Fruit fly (Drosophila melanogaster) whole organism, embryonic: Measurements from ENCODE around the gene Dredd.

ENCODE experiments used
- Adf1 ChIP-seq: fragments of 200-800 bp; sonication (Bioruptor generic); IDR thresholded peaks from 2 replicates; pipeline ENCODE4 v1.3.6; 2022; ENCODE audit warnings: missing biosample characterization, missing genetic modification characterization
- Asciz ChIP-seq: fragments of 200-800 bp; sonication (Bioruptor generic); optimal IDR thresholded peaks from 2 replicates; lab custom pipeline; 2017; ENCODE audit warnings: missing biosample characterization, mild to moderate bottlenecking, missing genetic modification characterization, missing genetic modification reagents
- C15 ChIP-seq: fragments of 200-800 bp; sonication (Bioruptor generic); IDR thresholded peaks from 3 replicates; pipeline ENCODE4 v1.3.6; 2022; ENCODE audit warnings: missing biosample characterization, missing genetic modification characterization
- CG12299 ChIP-seq: fragments of 200-800 bp; sonication (Bioruptor generic); optimal IDR thresholded peaks from 2 replicates; lab custom pipeline; 2018; ENCODE audit warnings: missing biosample characterization, mild to moderate bottlenecking, missing genetic modification characterization
- CG13296 ChIP-seq: fragments of 200-800 bp; sonication (Bioruptor generic); optimal IDR thresholded peaks from 3 replicates; lab custom pipeline; 2018; ENCODE audit warnings: missing biosample characterization, mild to moderate bottlenecking, missing genetic modification characterization
- CG14860 ChIP-seq: fragments of 200-800 bp; sonication (Bioruptor generic); IDR thresholded peaks from 3 replicates; pipeline ENCODE4 v1.3.6; 2022; ENCODE audit warnings: missing biosample characterization, missing genetic modification characterization; ENCODE audit not compliant: partially characterized antibody
- CG16813 ChIP-seq: fragments of 200-800 bp; sonication (Bioruptor generic); IDR thresholded peaks from 3 replicates; pipeline ENCODE4 v1.3.6; 2022; ENCODE audit warnings: missing biosample characterization, missing genetic modification characterization; ENCODE audit not compliant: partially characterized antibody
- CG17361 ChIP-seq: fragments of 200-800 bp; sonication (Bioruptor generic); IDR thresholded peaks from 3 replicates; pipeline ENCODE4 v1.3.6; 2022; ENCODE audit warnings: missing biosample characterization, missing genetic modification characterization
- CG17912 ChIP-seq: fragments of 200-800 bp; sonication (Bioruptor generic); optimal IDR thresholded peaks from 2 replicates; lab custom pipeline; 2018; ENCODE audit warnings: missing biosample characterization, mild to moderate bottlenecking, missing genetic modification characterization
- CG2875 ChIP-seq: fragments of 200-800 bp; sonication (Bioruptor generic); optimal IDR thresholded peaks from 2 replicates; lab custom pipeline; 2017; ENCODE audit warnings: missing biosample characterization, mild to moderate bottlenecking, missing genetic modification characterization, missing genetic modification reagents
- CG3065 ChIP-seq: fragments of 200-800 bp; sonication (Bioruptor generic); optimal IDR thresholded peaks from 2 replicates; lab custom pipeline; 2016; ENCODE audit warnings: missing biosample characterization, missing genetic modification characterization
- CG6813 ChIP-seq: fragments of 200-800 bp; sonication (Bioruptor generic); optimal IDR thresholded peaks from 2 replicates; lab custom pipeline; 2017; ENCODE audit warnings: missing biosample characterization, missing genetic modification characterization, mild to moderate bottlenecking, moderate library complexity, missing genetic modification reagents
- CG9727 ChIP-seq: fragments of 200-800 bp; sonication (Bioruptor generic); optimal IDR thresholded peaks from 3 replicates; lab custom pipeline; 2017; ENCODE audit warnings: missing biosample characterization, mild to moderate bottlenecking, missing genetic modification characterization
- CG9797 ChIP-seq: fragments of 200-800 bp; sonication (Bioruptor generic); optimal IDR thresholded peaks from 3 replicates; lab custom pipeline; 2018; ENCODE audit warnings: missing biosample characterization, mild to moderate bottlenecking, missing genetic modification characterization
- CHES-1-like ChIP-seq: fragments of 200-800 bp; sonication (Bioruptor generic); optimal IDR thresholded peaks from 2 replicates; lab custom pipeline; 2016; ENCODE audit warnings: missing biosample characterization, missing genetic modification characterization
- CkIIα-i1 ChIP-seq: fragments of 200-800 bp; sonication (Bioruptor generic); IDR thresholded peaks from 2 replicates; pipeline ENCODE4 v1.3.6; 2022; ENCODE audit warnings: missing biosample characterization, missing genetic modification characterization
- Deaf1 ChIP-seq: fragments of 200-800 bp; optimal IDR thresholded peaks from 3 replicates; lab custom pipeline; 2019; ENCODE audit warnings: missing biosample characterization, mild to moderate bottlenecking, missing genetic modification characterization, moderate library complexity
- Doc2 ChIP-seq: fragments of 200-800 bp; sonication (Bioruptor generic); IDR thresholded peaks from 2 replicates; pipeline ENCODE4 v1.3.6; 2022; ENCODE audit warnings: missing biosample characterization, missing genetic modification characterization
- Dref ChIP-seq: fragments of 200-800 bp; sonication (Bioruptor generic); IDR thresholded peaks from 2 replicates; pipeline ENCODE4 v1.3.6; 2022; ENCODE audit warnings: missing biosample characterization, missing genetic modification characterization
- Fer1 ChIP-seq: fragments of 200-800 bp; sonication (Bioruptor generic); optimal IDR thresholded peaks from 2 replicates; lab custom pipeline; 2017; ENCODE audit warnings: missing biosample characterization, mild to moderate bottlenecking, missing genetic modification characterization
- Fer2 ChIP-seq: fragments of 200-800 bp; sonication (Bioruptor generic); optimal IDR thresholded peaks from 2 replicates; lab custom pipeline; 2018; ENCODE audit warnings: missing biosample characterization, mild to moderate bottlenecking, missing genetic modification characterization, moderate library complexity
- Fer3 ChIP-seq: fragments of 200-800 bp; sonication (Bioruptor generic); optimal IDR thresholded peaks from 2 replicates; lab custom pipeline; 2018; ENCODE audit warnings: missing biosample characterization, mild to moderate bottlenecking, missing genetic modification characterization, moderate library complexity
- GATAe ChIP-seq: fragments of 200-800 bp; sonication (Bioruptor generic); conservative IDR thresholded peaks from 2 replicates; pipeline ENCODE4 v1.3.6; 2022; ENCODE audit warnings: missing biosample characterization, missing genetic modification characterization
- Meics ChIP-seq: fragments of 200-800 bp; sonication (Bioruptor generic); optimal IDR thresholded peaks from 2 replicates; lab custom pipeline; 2017; ENCODE audit warnings: missing biosample characterization, mild to moderate bottlenecking, missing genetic modification characterization
- Mrtf ChIP-seq: fragments of 200-800 bp; sonication (Bioruptor generic); IDR thresholded peaks from 3 replicates; pipeline ENCODE4 v1.3.6; 2022; ENCODE audit warnings: missing biosample characterization, missing genetic modification characterization
- NC2α ChIP-seq: fragments of 200-800 bp; sonication (Bioruptor generic); optimal IDR thresholded peaks from 2 replicates; lab custom pipeline; 2016; ENCODE audit warnings: missing biosample characterization, missing genetic modification characterization
- NC2β ChIP-seq: fragments of 200-800 bp; sonication (Bioruptor generic); optimal IDR thresholded peaks from 2 replicates; lab custom pipeline; 2016; ENCODE audit warnings: missing biosample characterization, missing genetic modification characterization
- NFAT ChIP-seq: fragments of 200-800 bp; sonication (Bioruptor generic); IDR thresholded peaks from 2 replicates; pipeline ENCODE4 v1.3.6; 2022; ENCODE audit warnings: missing biosample characterization, missing genetic modification characterization
- Nf-YC ChIP-seq: fragments of 200-800 bp; optimal IDR thresholded peaks from 3 replicates; lab custom pipeline; 2019; ENCODE audit warnings: missing biosample characterization, mild to moderate bottlenecking, missing genetic modification characterization, moderate library complexity
- Sox102F ChIP-seq: fragments of 200-800 bp; sonication (Bioruptor generic); optimal IDR thresholded peaks from 2 replicates; lab custom pipeline; 2018; ENCODE audit warnings: missing biosample characterization, mild to moderate bottlenecking, missing genetic modification characterization, moderate library complexity
- Ssrp ChIP-seq: fragments of 200-800 bp; sonication (Bioruptor generic); optimal IDR thresholded peaks from 2 replicates; lab custom pipeline; 2018; ENCODE audit warnings: missing biosample characterization, mild to moderate bottlenecking, missing genetic modification characterization, moderate library complexity
- Xbp1 ChIP-seq: fragments of 200-800 bp; sonication (Bioruptor generic); optimal IDR thresholded peaks from 3 replicates; lab custom pipeline; 2016; ENCODE audit warnings: missing biosample characterization, mild to moderate bottlenecking, missing genetic modification characterization
- ab ChIP-seq: fragments of 200-800 bp; sonication (Bioruptor generic); optimal IDR thresholded peaks from 2 replicates; lab custom pipeline; 2016; ENCODE audit warnings: missing biosample characterization, missing genetic modification characterization
- cad ChIP-seq: fragments of >200 bp; optimal IDR thresholded peaks from 2 replicates; lab custom pipeline; 2017; ENCODE audit warnings: missing biosample characterization, missing genetic modification characterization
- cwo ChIP-seq: fragments of 200-800 bp; sonication (Bioruptor generic); optimal IDR thresholded peaks from 3 replicates; lab custom pipeline; 2017; ENCODE audit warnings: missing biosample characterization, missing genetic modification characterization, mild to moderate bottlenecking, moderate library complexity, missing genetic modification reagents
- dpn ChIP-seq, 2 experiments: fragments of 200-800 bp; sonication (Bioruptor generic); optimal IDR thresholded peaks; 3 replicates each; lab custom pipeline; 2016; ENCODE audit warnings: missing biosample characterization in 2 of 2, missing genetic modification characterization in 2 of 2
- ewg ChIP-seq: fragments of 200-800 bp; sonication (Bioruptor generic); optimal IDR thresholded peaks from 3 replicates; lab custom pipeline; 2017; ENCODE audit warnings: mild to moderate bottlenecking, missing biosample characterization, missing genetic modification reagents, missing genetic modification characterization
- ftz-f1 ChIP-seq: fragments of 200-800 bp; sonication (Bioruptor generic); optimal IDR thresholded peaks from 2 replicates; lab custom pipeline; 2016; ENCODE audit warnings: missing biosample characterization, missing genetic modification characterization
- grn ChIP-seq: fragments of 200-800 bp; sonication (Bioruptor generic); optimal IDR thresholded peaks from 3 replicates; lab custom pipeline; 2017; ENCODE audit warnings: missing biosample characterization, missing genetic modification characterization
- jumu ChIP-seq: fragments of 200-800 bp; sonication (Bioruptor generic); optimal IDR thresholded peaks from 3 replicates; lab custom pipeline; 2016; ENCODE audit warnings: missing biosample characterization, missing genetic modification characterization
- lab ChIP-seq: fragments of 200-800 bp; sonication (Bioruptor generic); optimal IDR thresholded peaks from 3 replicates; lab custom pipeline; 2017; ENCODE audit warnings: missing biosample characterization, missing genetic modification characterization, mild to moderate bottlenecking, moderate library complexity, missing genetic modification reagents
- nau ChIP-seq: fragments of 200-800 bp; sonication (Bioruptor generic); optimal IDR thresholded peaks from 3 replicates; lab custom pipeline; 2017; ENCODE audit warnings: missing biosample characterization, mild to moderate bottlenecking, missing genetic modification characterization, missing genetic modification reagents
- nmo ChIP-seq: fragments of 200-800 bp; sonication (Bioruptor generic); optimal IDR thresholded peaks from 2 replicates; lab custom pipeline; 2018; ENCODE audit warnings: missing biosample characterization, mild to moderate bottlenecking, missing genetic modification characterization, moderate library complexity
- pb ChIP-seq: fragments of 200-800 bp; sonication (Bioruptor generic); optimal IDR thresholded peaks from 3 replicates; lab custom pipeline; 2016; ENCODE audit warnings: missing biosample characterization, missing genetic modification characterization
- scrt ChIP-seq: fragments of 200-800 bp; sonication (Bioruptor generic); optimal IDR thresholded peaks from 2 replicates; lab custom pipeline; 2018; ENCODE audit warnings: missing biosample characterization, mild to moderate bottlenecking, missing genetic modification characterization, moderate library complexity
- slou ChIP-seq: fragments of 200-800 bp; sonication (Bioruptor generic); optimal IDR thresholded peaks from 3 replicates; lab custom pipeline; 2016; ENCODE audit warnings: missing biosample characterization, missing genetic modification characterization
- tna ChIP-seq: fragments of 200-800 bp; sonication (Bioruptor generic); IDR thresholded peaks from 2 replicates; pipeline ENCODE4 v1.3.6; 2022; ENCODE audit warnings: missing biosample characterization, missing genetic modification characterization; ENCODE audit not compliant: partially characterized antibody
- trem ChIP-seq: fragments of 200-800 bp; optimal IDR thresholded peaks from 3 replicates; lab custom pipeline; 2019; ENCODE audit warnings: missing biosample characterization, mild to moderate bottlenecking, missing genetic modification characterization, moderate library complexity
- trh ChIP-seq: fragments of 200-800 bp; sonication (Bioruptor generic); optimal IDR thresholded peaks from 2 replicates; lab custom pipeline; 2016; ENCODE audit warnings: missing biosample characterization, missing genetic modification characterization
- zf30C ChIP-seq: fragments of 200-800 bp; sonication (Bioruptor generic); optimal IDR thresholded peaks from 3 replicates; lab custom pipeline; 2018; ENCODE audit warnings: missing biosample characterization, mild to moderate bottlenecking, missing genetic modification characterization

Gene Dredd

DNA sequence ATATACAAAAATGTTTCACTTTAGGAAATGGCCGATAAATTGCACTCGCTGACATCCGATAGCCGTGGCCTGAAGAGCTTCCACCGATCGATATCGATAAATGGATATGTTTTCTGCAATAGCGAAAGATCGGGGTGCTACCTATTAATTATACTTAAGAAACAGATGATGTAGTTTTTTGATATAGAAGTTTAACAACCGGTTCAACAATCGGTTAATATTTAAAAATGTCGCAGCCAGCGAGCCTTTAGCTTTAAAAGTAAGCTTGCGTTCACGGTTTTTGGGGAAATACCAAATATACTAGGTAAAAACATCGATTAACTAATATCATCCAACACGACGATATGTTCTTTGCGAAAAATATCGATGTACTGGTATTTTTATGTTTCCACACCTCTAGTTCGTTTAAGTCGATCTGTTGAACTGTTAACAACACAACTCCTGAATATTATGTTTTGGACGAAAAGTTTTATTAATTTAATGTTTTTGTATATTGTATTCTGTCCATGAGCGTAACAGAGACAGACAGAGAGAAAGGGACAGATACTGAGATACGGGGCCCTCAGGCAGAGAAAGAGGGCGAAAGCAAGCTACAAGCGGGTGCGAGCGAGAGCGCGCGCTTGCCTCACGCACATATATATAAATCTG, at the start of gene Dredd (continued):
- no peak for TF ChIP-seq zf30C
- no peak for TF ChIP-seq C15 (GFP tag; lab: Robert Waterston, UW)
- TF ChIP-seq nau (GFP tag; lab: Kevin White, UChicago), result no peak
- TF ChIP-seq Fer3, result no peak
- TF ChIP-seq Mrtf (GFP tag; lab: Robert Waterston, UW), result no peak
- no peak for TF ChIP-seq Doc2
- no peak for TF ChIP-seq Nf-YC (tag; lab: Kevin White, UChicago)
- TF ChIP-seq CG14860, result peak; percentile 95
- peak; percentile 42 for TF ChIP-seq cwo
- TF ChIP-seq NC2α (GFP tag; lab: Kevin White, UChicago), result no peak
- no peak for TF ChIP-seq ftz-f1
- no peak for TF ChIP-seq Fer2 (tag; lab: Kevin White, UChicago)
- peak; percentile 76 for TF ChIP-seq Dref (GFP tag; lab: Robert Waterston, UW)
- peak; percentile 40; the same call in 1 of the 3 replicates for TF ChIP-seq CG17361 (GFP tag; lab: Robert Waterston, UW)
- TF ChIP-seq CG9797, result peak; percentile 56
- no peak for TF ChIP-seq Sox102F (GFP tag; lab: Kevin White, UChicago)
- no peak for TF ChIP-seq pb (GFP tag; lab: Kevin White, UChicago)
- no peak for TF ChIP-seq jumu (GFP tag; lab: Kevin White, UChicago)
- no peak for TF ChIP-seq trh (GFP tag; lab: Kevin White, UChicago)
- TF ChIP-seq Meics (GFP tag; lab: Kevin White, UChicago), result no peak
- no peak for TF ChIP-seq Fer1 (GFP tag; lab: Kevin White, UChicago)
- no peak for TF ChIP-seq CkIIα-i1 (GFP tag; lab: Robert Waterston, UW)
- no peak for TF ChIP-seq Xbp1 (GFP tag; lab: Kevin White, UChicago)
- TF ChIP-seq grn (GFP tag; lab: Kevin White, UChicago), result no peak
- TF ChIP-seq ab (GFP tag; lab: Kevin White, UChicago), result no peak
- peak; percentile 36 for TF ChIP-seq CG12299
- no peak for TF ChIP-seq NC2β (GFP tag; lab: Kevin White, UChicago)
- TF ChIP-seq CG13296 (GFP tag; lab: Kevin White, UChicago), result peak; percentile 9
- no peak for TF ChIP-seq NFAT (GFP tag; lab: Robert Waterston, UW)
- TF ChIP-seq scrt (GFP tag; lab: Kevin White, UChicago), result peak; percentile 35
- TF ChIP-seq Asciz, result no peak
- peak; percentile 2 for TF ChIP-seq CG9727 (GFP tag; lab: Kevin White, UChicago)
- TF ChIP-seq trem (tag; lab: Kevin White, UChicago), result peak; percentile 63
- TF ChIP-seq tna (GFP tag; lab: Robert Waterston, UW), result peak; percentile 84
- 0 out of 2 replicates have a peak, but pooled peaks have one; percentile 13 for TF ChIP-seq GATAe (GFP tag; lab: Robert Waterston, UW)
- TF ChIP-seq lab, result peak; percentile 56
- TF ChIP-seq Adf1, result peak; percentile 11; the same call in 1 of the 2 replicates
- TF ChIP-seq Deaf1 (tag; lab: Kevin White, UChicago), result no peak
- TF ChIP-seq CG3065, result no peak
- TF ChIP-seq CG16813 (GFP tag; lab: Robert Waterston, UW), result peak; percentile 91
- TF ChIP-seq CHES-1-like (GFP tag; lab: Kevin White, UChicago), result no peak
- no peak for TF ChIP-seq dpn (GFP tag; optimal IDR thresholded peaks at IDR 0.05; lab: Kevin White, UChicago)
- peak; percentile 26 for TF ChIP-seq nmo (GFP tag; lab: Kevin White, UChicago)
- TF ChIP-seq ewg (GFP tag; lab: Kevin White, UChicago), result no peak
- no peak for TF ChIP-seq Ssrp (tag; lab: Kevin White, UChicago)
- no peak for TF ChIP-seq slou (GFP tag; lab: Kevin White, UChicago)
- no peak for TF ChIP-seq CG6813 (GFP tag; lab: Kevin White, UChicago)
- no peak for TF ChIP-seq cad (GFP tag; lab: Kevin White, UChicago)
- TF ChIP-seq CG2875, result no peak
- TF ChIP-seq CG17912 (GFP tag; lab: Kevin White, UChicago), result no peak
